Worm (Caenorhabditis elegans) whole organism, young adult: ENCODE results near the gene C54D2.6.
A peak's percentile ranks its signal among the peaks of the same experiment; 100 is the strongest.

Experiments
- D2030.7 ChIP-seq: fragments of 200-800 bp; sonication (Bioruptor generic); IDR thresholded peaks from 2 replicates; pipeline ENCODE4 v1.3.6; 2022; ENCODE audit warnings: missing genetic modification reagents, missing genetic modification characterization, missing compliant biosample characterization
- F52B5.7 ChIP-seq: sonication (generic microtip); optimal IDR thresholded peaks from 2 replicates; lab custom pipeline; 2016; ENCODE audit warnings: mild to moderate bottlenecking, missing genetic modification characterization, missing compliant biosample characterization
- F55B11.4 ChIP-seq: sonication (generic microtip); optimal IDR thresholded peaks from 2 replicates; lab custom pipeline; 2016; ENCODE audit warnings: missing compliant biosample characterization, missing genetic modification characterization, borderline replicate concordance; ENCODE audit not compliant: insufficient read depth
- F57A8.1 ChIP-seq: fragments of 200-800 bp; sonication (Bioruptor generic); optimal IDR thresholded peaks from 2 replicates; lab custom pipeline; 2018; ENCODE audit warnings: mild to moderate bottlenecking, missing genetic modification characterization, moderate library complexity, missing compliant biosample characterization
- F57C9.4 ChIP-seq: sonication (generic microtip); optimal IDR thresholded peaks from 2 replicates; lab custom pipeline; 2017; ENCODE audit warnings: mild to moderate bottlenecking, missing genetic modification characterization, missing compliant biosample characterization
- K12H6.12 ChIP-seq: fragments of 200-800 bp; sonication (Bioruptor generic); optimal IDR thresholded peaks from 2 replicates; lab custom pipeline; 2018; ENCODE audit warnings: mild to moderate bottlenecking, missing genetic modification characterization, missing compliant biosample characterization
- T07F8.4 ChIP-seq: sonication (generic microtip); optimal IDR thresholded peaks from 2 replicates; lab custom pipeline; 2016; ENCODE audit warnings: mild to moderate bottlenecking, missing genetic modification characterization, moderate library complexity, missing compliant biosample characterization
- Y95B8A.8 ChIP-seq: fragments of 200-800 bp; sonication (Bioruptor generic); IDR thresholded peaks from 2 replicates; pipeline ENCODE4 v1.3.6; 2022; ENCODE audit warnings: missing genetic modification reagents, missing genetic modification characterization, missing compliant biosample characterization
- ama-1 ChIP-seq, 3 experiments: fragments of 150-350 bp in 1 of 3; sonication (generic microtip) in 2 of 3; optimal IDR thresholded peaks; 2 replicates each; lab custom pipeline; 2014 to 2018; ENCODE audit warnings: missing biosample characterization in 2 of 3, missing genetic modification characterization in 2 of 3, missing genetic modification reagents in 2 of 3
- bed-1 ChIP-seq: fragments of 200-800 bp; sonication (Bioruptor generic); IDR thresholded peaks from 2 replicates; pipeline ENCODE4 v1.3.6; 2022; ENCODE audit warnings: missing genetic modification reagents, missing genetic modification characterization, missing compliant biosample characterization
- ccch-3 ChIP-seq: fragments of 200-800 bp; sonication (Bioruptor generic); optimal IDR thresholded peaks from 2 replicates; lab custom pipeline; 2018; ENCODE audit warnings: mild to moderate bottlenecking, missing genetic modification characterization, missing compliant biosample characterization
- cebp-1 ChIP-seq, 2 experiments: fragments of 200-800 bp in 1 of 2; sonication (Bioruptor generic) in 1 of 2; sonication (generic microtip) in 1 of 2; IDR thresholded peaks in 1 of 2; optimal IDR thresholded peaks in 1 of 2; 2 replicates each; pipeline versions ENCODE4 v1.3.6 to Lab custom; 2017 to 2022; ENCODE audit warnings: missing compliant biosample characterization in 2 of 2, missing genetic modification characterization in 2 of 2, mild to moderate bottlenecking in 1 of 2, missing genetic modification reagents in 1 of 2, moderate library complexity in 1 of 2
- ceh-40 ChIP-seq: fragments of 200-800 bp; sonication (Bioruptor generic); IDR thresholded peaks from 2 replicates; pipeline ENCODE4 v1.3.6; 2022; ENCODE audit warnings: missing genetic modification characterization, missing compliant biosample characterization
- ceh-58 ChIP-seq: fragments of 200-800 bp; sonication (Bioruptor generic); IDR thresholded peaks from 2 replicates; pipeline ENCODE4 v1.3.6; 2022; ENCODE audit warnings: missing genetic modification characterization, missing compliant biosample characterization
- ceh-79 ChIP-seq: sonication (generic microtip); optimal IDR thresholded peaks from 2 replicates; lab custom pipeline; 2017; ENCODE audit warnings: mild to moderate bottlenecking, missing genetic modification characterization, missing compliant biosample characterization
- dpff-1 ChIP-seq: sonication (generic microtip); optimal IDR thresholded peaks from 2 replicates; lab custom pipeline; 2017; ENCODE audit warnings: mild to moderate bottlenecking, missing genetic modification characterization, missing compliant biosample characterization
- ets-4 ChIP-seq: fragments of 200-800 bp; sonication (Bioruptor generic); optimal IDR thresholded peaks from 2 replicates; lab custom pipeline; 2018; ENCODE audit warnings: mild to moderate bottlenecking, missing genetic modification characterization, missing compliant biosample characterization
- fkh-3 ChIP-seq: sonication (generic microtip); optimal IDR thresholded peaks from 2 replicates; lab custom pipeline; 2016; ENCODE audit warnings: mild to moderate bottlenecking, missing genetic modification characterization, missing compliant biosample characterization
- him-1 ChIP-seq: sonication (generic microtip); optimal IDR thresholded peaks from 2 replicates; lab custom pipeline; 2016; ENCODE audit warnings: missing genotype, missing genetic modification reagents, missing genetic modification characterization, missing compliant biosample characterization
- hlh-12 ChIP-seq: sonication (generic microtip); optimal IDR thresholded peaks from 2 replicates; lab custom pipeline; 2016; ENCODE audit warnings: missing genetic modification characterization, missing compliant biosample characterization
- hmg-20 ChIP-seq: fragments of 200-800 bp; sonication (Bioruptor generic); IDR thresholded peaks from 2 replicates; pipeline ENCODE4 v1.3.6; 2022; ENCODE audit warnings: missing genetic modification reagents, missing genetic modification characterization, missing compliant biosample characterization
- madf-6 ChIP-seq: fragments of 200-800 bp; sonication (Bioruptor generic); IDR thresholded peaks from 2 replicates; pipeline ENCODE4 v1.3.6; 2022; ENCODE audit warnings: missing genetic modification reagents, missing genetic modification characterization, missing compliant biosample characterization
- mcd-1 ChIP-seq: fragments of 200-800 bp; sonication (Bioruptor generic); IDR thresholded peaks from 2 replicates; pipeline ENCODE4 v1.3.6; 2022; ENCODE audit warnings: missing genetic modification reagents, missing genetic modification characterization, missing compliant biosample characterization
- nfya-1 ChIP-seq: sonication (generic microtip); optimal IDR thresholded peaks from 2 replicates; lab custom pipeline; 2017; ENCODE audit warnings: antibody characterized with exemption, missing compliant biosample characterization, missing genetic modification characterization, borderline replicate concordance; ENCODE audit not compliant: insufficient read depth
- nhr-179 ChIP-seq: sonication (generic microtip); optimal IDR thresholded peaks from 2 replicates; lab custom pipeline; 2016; ENCODE audit warnings: mild to moderate bottlenecking, missing genetic modification characterization, missing compliant biosample characterization
- nhr-27 ChIP-seq: fragments of 200-800 bp; sonication (Bioruptor generic); optimal IDR thresholded peaks from 2 replicates; lab custom pipeline; 2018; ENCODE audit warnings: mild to moderate bottlenecking, missing genetic modification characterization, moderate library complexity, missing compliant biosample characterization
- nhr-90 ChIP-seq: sonication (generic microtip); optimal IDR thresholded peaks from 2 replicates; lab custom pipeline; 2016; ENCODE audit warnings: missing genotype, mild to moderate bottlenecking, missing genetic modification characterization, missing compliant biosample characterization
- rcor-1 ChIP-seq: fragments of 200-800 bp; sonication (Bioruptor generic); IDR thresholded peaks from 2 replicates; pipeline ENCODE4 v1.3.6; 2022; ENCODE audit warnings: missing genetic modification reagents, missing genetic modification characterization, missing compliant biosample characterization
- snpc-1.3 ChIP-seq: sonication (generic microtip); optimal IDR thresholded peaks from 2 replicates; lab custom pipeline; 2017; ENCODE audit warnings: missing genetic modification characterization, mild to moderate bottlenecking, missing compliant biosample characterization, antibody characterized with exemption, moderate library complexity, missing genotype, missing genetic modification reagents; ENCODE audit not compliant: insufficient read depth
- tbp1 ChIP-seq: fragments of 200-800 bp; sonication (Bioruptor generic); optimal IDR thresholded peaks from 2 replicates; lab custom pipeline; 2018; ENCODE audit warnings: mild to moderate bottlenecking, missing genetic modification characterization, missing compliant biosample characterization
- tbx-9 ChIP-seq: sonication (generic microtip); optimal IDR thresholded peaks from 2 replicates; lab custom pipeline; 2016; ENCODE audit warnings: borderline replicate concordance, missing genetic modification characterization, inconsistent platforms, missing compliant biosample characterization
- tlf-1 ChIP-seq: fragments of 200-800 bp; sonication (Bioruptor generic); optimal IDR thresholded peaks from 2 replicates; lab custom pipeline; 2018; ENCODE audit warnings: mild to moderate bottlenecking, missing genetic modification characterization, missing compliant biosample characterization
- zim-3 ChIP-seq: sonication (generic microtip); optimal IDR thresholded peaks from 2 replicates; lab custom pipeline; 2017; ENCODE audit warnings: mild to moderate bottlenecking, missing genetic modification characterization, moderate library complexity, missing compliant biosample characterization
- ztf-18 ChIP-seq: sonication (generic microtip); optimal IDR thresholded peaks from 2 replicates; lab custom pipeline; 2016; ENCODE audit warnings: missing genotype, mild to moderate bottlenecking, missing genetic modification characterization, missing compliant biosample characterization
- ztf-26 ChIP-seq: sonication (generic microtip); optimal IDR thresholded peaks from 2 replicates; lab custom pipeline; 2017; ENCODE audit warnings: missing genetic modification characterization, missing compliant biosample characterization
- ztf-28 ChIP-seq: fragments of 200-800 bp; sonication (Bioruptor generic); IDR thresholded peaks from 2 replicates; pipeline ENCODE4 v1.3.6; 2022; ENCODE audit warnings: missing genetic modification reagents, missing genetic modification characterization, missing compliant biosample characterization

Gene C54D2.6

DNA sequence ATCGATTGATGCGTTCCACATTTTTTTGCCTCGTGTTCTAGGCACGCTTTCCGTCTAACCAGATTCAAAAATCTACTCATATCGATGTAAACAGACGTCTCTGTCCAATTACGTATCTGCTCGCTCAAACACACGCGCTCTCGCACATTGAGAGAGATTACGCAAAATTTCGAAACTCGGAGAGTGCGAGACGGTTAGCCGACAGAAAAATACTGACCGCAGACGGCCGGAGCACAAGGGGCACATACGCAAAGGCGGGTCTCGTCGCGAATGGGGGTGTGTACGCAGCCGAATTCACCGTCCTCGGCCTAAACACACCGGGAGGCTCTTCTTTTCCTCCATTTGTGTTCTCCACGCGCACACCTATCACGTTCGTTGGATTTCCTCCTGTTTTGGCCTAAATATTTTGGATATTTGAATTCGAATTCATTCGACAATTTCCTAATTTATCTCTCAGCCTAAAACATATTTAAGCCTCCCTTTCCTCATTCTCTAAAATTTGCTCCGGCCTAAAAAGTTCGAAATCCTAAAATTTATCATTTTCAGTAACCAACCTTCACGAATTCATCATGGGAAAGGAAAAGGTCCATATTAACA, 24.1 kb downstream of the C54D2.6 start, which contains the start of gene eef-1A.2 (continued):
- TF ChIP-seq him-1 (tag; lab: Kevin White, UChicago) (no peak), ztf-18 (tag; lab: Kevin White, UChicago) (peak; percentile 63), mcd-1 (GFP tag; lab: Robert Waterston, UW) (peak; percentile 80), ccch-3 (GFP tag; lab: Kevin White, UChicago) (no peak), tbx-9 (tag; lab: Kevin White, UChicago) (no peak), nhr-90 (tag; lab: Kevin White, UChicago) (peak; percentile 73), ztf-28 (0 out of 2 replicates have a peak, but pooled peaks have one; percentile 46), hlh-12 (no peak), nhr-27 (no peak), ceh-40 (no peak), rcor-1 (GFP tag; lab: Robert Waterston, UW) (peak; percentile 53; the same call in 1 of the 2 replicates), ztf-26 (tag; lab: Kevin White, UChicago) (peak; percentile 92), nhr-179 (tag; lab: Kevin White, UChicago) (no peak), ets-4 (GFP tag; lab: Kevin White, UChicago) (peak; percentile 46), K12H6.12 (tag; lab: Kevin White, UChicago) (peak; percentile 98), dpff-1 (tag; lab: Kevin White, UChicago) (no peak), ama-1 (optimal IDR thresholded peaks at IDR 0.05; lab: Kevin White, UChicago) (no peak), ama-1 (GFP tag; optimal IDR thresholded peaks at IDR 0.05; lab: Kevin White, UChicago) (peak in 1 of 2 experiments; percentile 7), fkh-3 (no peak), ceh-79 (no peak), ceh-58 (GFP tag; lab: Robert Waterston, UW) (no peak), F57A8.1 (GFP tag; lab: Kevin White, UChicago) (peak; percentile 15), F52B5.7 (peak; percentile 64), F55B11.4 (tag; lab: Kevin White, UChicago) (no peak), madf-6 (GFP tag; lab: Robert Waterston, UW) (0 out of 2 replicates have a peak, but pooled peaks have one; percentile 18), nfya-1 (tag; lab: Kevin White, UChicago) (no peak), Y95B8A.8 (no peak), bed-1 (GFP tag; lab: Robert Waterston, UW) (no peak), F57C9.4 (tag; lab: Kevin White, UChicago) (no peak), tlf-1 (GFP tag; lab: Kevin White, UChicago) (peak; percentile 82), zim-3 (tag; lab: Kevin White, UChicago) (no peak), T07F8.4 (no peak)

ce11 chrX:7817555-7817954, 29.8 kb downstream of the C54D2.6 start:
- TF ChIP-seq tbp1 (GFP tag; lab: Kevin White, UChicago), result no peak
- TF ChIP-seq cebp-1 (GFP tag; IDR thresholded peaks at IDR 0.05; lab: Robert Waterston, UW), result no peak
- no peak for TF ChIP-seq cebp-1 (tag; optimal IDR thresholded peaks at IDR 0.05; lab: Kevin White, UChicago)
- TF ChIP-seq hmg-20 (GFP tag; lab: Robert Waterston, UW), result no peak
- no peak for TF ChIP-seq snpc-1.3 (tag; lab: Kevin White, UChicago)
- TF ChIP-seq ceh-58 (GFP tag; lab: Robert Waterston, UW), result no peak
- no peak for TF ChIP-seq D2030.7 (GFP tag; lab: Robert Waterston, UW)
- no peak for TF ChIP-seq dpff-1 (tag; lab: Kevin White, UChicago)
